Fruit fly (Drosophila melanogaster): Measurements from ENCODE around the gene Ir76a.

Gene Ir76a

DNA sequence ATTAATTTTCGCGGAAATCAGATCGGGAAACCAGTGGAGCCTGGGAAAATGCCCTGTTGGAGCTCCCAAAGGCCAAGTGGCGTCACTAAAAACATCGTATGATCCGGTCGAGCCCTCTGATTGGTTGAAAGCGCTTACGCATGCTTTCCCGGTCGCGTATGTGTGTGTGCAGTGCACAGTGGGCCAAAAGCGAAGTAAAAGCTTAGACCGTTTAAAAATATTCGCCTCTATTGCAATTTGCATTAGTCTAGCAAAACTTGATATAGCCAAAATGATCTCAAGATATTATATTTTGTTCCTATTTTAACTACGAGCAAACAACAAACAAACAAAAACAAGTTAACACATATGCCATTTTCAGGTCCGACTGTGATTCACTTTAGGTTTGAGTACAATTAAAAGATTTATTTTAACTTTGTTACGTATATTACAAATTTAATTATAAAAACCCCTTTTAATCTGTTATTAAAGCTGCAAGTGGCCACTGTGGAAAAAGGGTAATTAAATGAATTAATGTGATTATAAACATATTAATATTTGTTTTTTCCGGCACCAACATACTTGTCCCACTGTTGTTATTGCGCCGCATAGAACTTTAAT is 4.8 kb upstream of the Ir76a start:
- no peak for TF ChIP-seq Sin3A (optimal IDR thresholded peaks at IDR 0.05)

DNA sequence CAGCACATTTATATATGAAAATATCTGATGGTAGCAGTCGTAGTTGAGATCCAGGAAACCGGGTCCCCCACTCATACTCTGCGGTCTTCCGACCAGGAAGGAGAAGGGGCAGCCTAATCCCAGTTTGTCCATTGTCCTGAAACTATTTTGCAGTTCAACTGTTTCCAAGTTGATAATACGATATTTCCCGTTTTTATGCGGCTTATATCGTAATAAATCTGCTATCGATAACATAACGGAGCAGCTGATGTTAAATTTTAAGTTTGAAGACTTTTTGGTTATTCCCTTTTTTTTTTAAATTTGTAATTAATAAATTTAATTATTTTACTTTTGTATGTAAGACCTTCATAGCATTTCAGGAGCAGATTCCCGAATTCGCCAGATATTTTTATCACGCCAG is 2.0 kb downstream of the Ir76a start, which contains the start of gene CG14102:
TSS of gene CG14102 (minus strand) at position 187 of the 400 bp plus-strand sequence.
- TF ChIP-seq psq (optimal IDR thresholded peaks at IDR 0.05) (no peak), insv (optimal IDR thresholded peaks at IDR 0.05) (no peak), Myc (optimal IDR thresholded peaks at IDR 0.05) (no peak), ttk (optimal IDR thresholded peaks at IDR 0.05) (no peak)

DNA sequence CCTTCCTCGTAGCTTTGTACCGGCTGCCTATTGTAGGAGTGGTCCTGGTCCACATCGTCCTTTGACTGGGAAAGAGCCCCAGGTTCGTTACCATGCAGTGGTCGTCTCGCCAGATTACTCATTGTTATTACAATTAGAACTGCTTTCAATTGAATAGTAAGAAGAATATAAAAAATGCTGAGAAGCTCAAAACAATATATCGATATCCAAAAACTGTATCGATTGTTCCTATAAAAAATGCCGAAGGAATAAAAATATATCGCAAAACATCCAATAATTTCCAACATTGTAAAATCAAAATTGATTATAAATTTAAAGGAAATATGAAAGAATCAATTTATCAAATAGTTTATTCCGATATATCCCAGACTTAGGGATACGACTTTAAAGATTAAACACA is 5.8 kb downstream of the Ir76a start, which contains the start of the genes TORIP and Ccdc58:
TSS of gene TORIP (minus strand) at position 173 of the 400 bp plus-strand sequence.
TSS of gene Ccdc58 (plus strand) at position 274 of the 400 bp plus-strand sequence.
- TF ChIP-seq insv (optimal IDR thresholded peaks at IDR 0.05), result no peak
- TF ChIP-seq ttk (optimal IDR thresholded peaks at IDR 0.05), result no peak
- TF ChIP-seq h (optimal IDR thresholded peaks at IDR 0.05), result no peak
- TF ChIP-seq Sin3A (optimal IDR thresholded peaks at IDR 0.05), result no peak
- no peak for TF ChIP-seq Myc (optimal IDR thresholded peaks at IDR 0.05)
- TF ChIP-seq psq (optimal IDR thresholded peaks at IDR 0.05), result no peak

DNA sequence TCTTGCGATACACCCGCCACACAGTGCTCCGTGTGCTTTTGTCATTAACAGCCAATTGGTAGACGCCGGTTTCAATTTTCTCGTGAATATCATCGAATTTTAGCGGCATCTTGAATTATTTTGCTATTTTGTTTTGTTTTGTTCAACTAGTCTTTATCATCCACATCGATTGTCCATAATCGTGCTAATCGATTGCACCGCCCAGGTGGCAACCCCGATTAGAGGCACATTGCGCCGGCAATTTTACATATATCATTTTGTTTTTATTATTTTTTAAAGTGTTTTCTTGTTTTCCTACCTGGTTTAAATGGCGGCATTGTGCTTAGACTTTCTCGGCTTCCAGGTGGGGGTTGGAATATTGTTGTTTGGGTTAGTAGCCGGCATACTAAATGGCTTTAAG is 6.8 kb downstream of the Ir76a start, which contains the start of gene CG34116:
TSS of gene CG34116 (minus strand) at position 142 of the 400 bp plus-strand sequence.
- TF ChIP-seq Sin3A (optimal IDR thresholded peaks at IDR 0.05) (no peak), psq (optimal IDR thresholded peaks at IDR 0.05) (no peak), Myc (optimal IDR thresholded peaks at IDR 0.05) (no peak), h (optimal IDR thresholded peaks at IDR 0.05) (no peak), insv (optimal IDR thresholded peaks at IDR 0.05) (no peak), ttk (optimal IDR thresholded peaks at IDR 0.05) (no peak)

DNA sequence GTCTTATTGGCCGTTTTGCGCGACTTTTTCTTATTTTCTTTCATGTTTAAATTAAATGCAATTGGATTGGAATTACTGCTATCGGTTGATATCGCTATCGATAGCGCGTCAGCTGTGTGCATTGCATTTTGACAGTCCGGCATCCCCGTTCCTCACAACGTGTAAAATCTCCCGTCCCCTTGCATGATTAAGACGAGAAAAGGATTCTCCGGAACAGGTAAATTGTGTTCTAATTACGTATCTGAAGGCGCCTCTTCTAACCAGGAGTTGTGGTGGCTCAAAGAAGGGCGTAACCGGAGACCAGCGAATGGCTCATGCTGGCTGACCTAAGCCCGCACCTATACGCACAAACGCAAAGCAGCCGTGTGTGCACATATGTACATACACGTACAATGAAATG is 8.0 kb downstream of the Ir76a start, which contains the start of the genes CG14104 and Kap-alpha1:
TSS of gene CG14104 (minus strand) at position 97 of the 400 bp plus-strand sequence.
TSS of gene Kap-alpha1 (plus strand) at position 130 of the 400 bp plus-strand sequence.
- no peak for TF ChIP-seq h (optimal IDR thresholded peaks at IDR 0.05)

DNA sequence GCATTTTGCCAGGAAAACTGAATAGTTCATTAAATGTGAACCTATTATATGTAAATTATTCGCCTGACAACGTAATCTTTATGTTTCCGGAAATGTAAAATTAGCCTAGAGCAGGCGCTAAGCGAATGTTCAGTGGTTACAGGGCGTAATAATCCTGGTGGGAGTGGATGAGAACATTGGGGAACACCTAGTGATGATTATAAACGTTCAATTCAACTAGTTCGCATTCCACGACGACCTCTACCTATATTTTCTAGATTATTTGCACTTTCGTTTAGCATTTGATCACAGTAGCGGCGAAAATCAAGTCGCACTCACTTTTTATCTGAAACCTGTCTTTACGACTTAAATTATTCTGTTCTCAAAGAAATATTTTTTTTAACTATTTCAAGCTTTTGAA is 8.4 kb downstream of the Ir76a start:
- TF ChIP-seq psq (optimal IDR thresholded peaks at IDR 0.05) (no peak), insv (optimal IDR thresholded peaks at IDR 0.05) (no peak), h (optimal IDR thresholded peaks at IDR 0.05) (no peak), Sin3A (optimal IDR thresholded peaks at IDR 0.05) (no peak), ttk (optimal IDR thresholded peaks at IDR 0.05) (no peak), Myc (optimal IDR thresholded peaks at IDR 0.05) (no peak)

DNA sequence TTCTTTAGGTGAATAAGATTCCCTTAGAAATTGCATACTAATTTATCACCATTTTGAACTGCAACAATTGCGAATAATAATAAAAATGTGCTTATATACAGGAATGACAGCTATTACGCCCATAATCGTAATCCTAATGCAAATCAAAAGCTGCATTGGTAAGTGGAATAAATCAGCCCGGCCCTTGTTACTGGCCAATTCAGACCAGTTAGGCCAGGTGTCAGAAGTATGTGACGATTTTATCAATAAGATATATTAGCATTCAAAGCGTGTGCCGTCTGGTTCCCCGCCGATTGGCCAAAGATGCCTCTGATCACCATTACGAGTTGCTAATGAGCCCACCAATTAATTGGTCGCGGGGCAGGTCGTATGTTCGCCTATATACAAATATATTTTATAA is 13.4 kb downstream of the Ir76a start:
- TF ChIP-seq ttk (optimal IDR thresholded peaks at IDR 0.05), result no peak
- TF ChIP-seq Sin3A (optimal IDR thresholded peaks at IDR 0.05), result no peak
- TF ChIP-seq Myc (optimal IDR thresholded peaks at IDR 0.05), result no peak
- TF ChIP-seq psq (optimal IDR thresholded peaks at IDR 0.05), result no peak

DNA sequence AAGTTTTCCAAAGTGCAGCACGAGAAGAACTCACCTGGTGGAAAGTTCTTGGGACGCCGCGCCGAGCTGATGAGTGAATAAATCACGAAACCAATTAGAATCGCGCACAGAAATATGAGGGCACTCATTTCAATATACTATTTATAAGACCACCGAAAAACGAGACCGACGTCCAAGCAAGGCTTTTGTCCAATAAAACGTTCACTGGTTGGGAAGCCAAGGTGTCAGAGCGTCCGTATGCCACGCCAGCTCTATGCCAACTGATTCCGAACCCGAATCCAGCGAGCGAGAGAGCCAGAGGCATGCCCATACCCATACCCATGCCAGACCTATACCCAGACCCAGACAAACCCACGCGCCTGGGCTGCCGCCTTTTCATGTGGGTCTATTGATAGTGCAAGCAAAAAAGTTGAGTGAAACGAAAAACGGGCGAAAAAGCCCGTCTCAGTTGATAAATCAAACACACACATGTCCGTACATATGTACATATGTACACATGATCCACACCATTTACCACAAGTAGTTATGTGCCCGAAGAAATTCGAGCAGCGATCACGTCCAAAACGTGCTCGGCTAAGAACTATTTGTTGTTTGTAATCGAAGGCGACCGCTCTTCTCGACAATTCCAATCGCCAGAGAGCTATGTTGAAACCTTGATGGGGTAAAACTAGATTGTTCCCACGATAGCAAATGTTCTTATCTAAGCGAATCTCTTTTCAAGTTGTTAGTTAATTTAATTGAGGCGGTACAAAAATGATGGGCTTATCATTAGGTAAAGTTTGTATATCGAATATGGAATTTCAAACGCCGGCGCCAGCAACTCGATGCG is 14.2 kb downstream of the Ir76a start, which contains the start of gene Cyp305a1:
TSS of gene Cyp305a1 (minus strand) at position 265 of the 829 bp plus-strand sequence.
- TF ChIP-seq Myc (optimal IDR thresholded peaks at IDR 0.05), result no peak

DNA sequence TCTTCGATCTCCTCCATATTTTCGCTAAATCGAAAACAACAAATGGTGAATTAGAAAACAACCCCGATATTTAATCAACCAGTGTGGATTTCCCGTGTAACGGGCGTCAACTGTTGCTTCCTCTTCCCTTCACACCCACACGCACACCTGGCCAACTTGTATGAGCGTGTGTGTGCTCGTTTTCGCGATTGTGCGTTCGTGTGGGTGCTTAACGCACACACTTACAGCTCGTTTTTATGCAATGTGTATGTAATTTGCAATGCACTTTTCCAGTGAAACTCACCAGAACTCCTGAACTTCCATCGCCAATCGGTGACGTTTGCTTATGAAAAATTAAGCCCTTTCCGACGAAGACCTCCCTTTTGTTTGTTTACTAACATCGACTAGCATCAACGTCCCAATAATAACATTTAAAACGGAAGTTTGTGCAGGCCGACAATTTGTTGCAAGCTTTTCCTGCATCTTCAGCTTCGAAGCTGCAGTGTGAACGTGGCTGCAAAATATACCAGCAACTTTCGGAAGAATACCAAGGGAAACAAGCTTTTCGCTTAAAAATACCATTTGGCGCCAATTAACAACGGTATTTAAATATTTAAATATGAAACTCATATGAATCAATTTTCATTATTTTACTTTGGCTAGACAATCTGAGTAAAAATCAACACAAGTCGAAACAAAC is 16.5 kb downstream of the Ir76a start, which contains the start of gene cyc:
TSS of gene cyc (minus strand) at position 467 of the 679 bp plus-strand sequence.
- TF ChIP-seq psq (optimal IDR thresholded peaks at IDR 0.05), result no peak
- no peak for TF ChIP-seq ttk (optimal IDR thresholded peaks at IDR 0.05)

DNA sequence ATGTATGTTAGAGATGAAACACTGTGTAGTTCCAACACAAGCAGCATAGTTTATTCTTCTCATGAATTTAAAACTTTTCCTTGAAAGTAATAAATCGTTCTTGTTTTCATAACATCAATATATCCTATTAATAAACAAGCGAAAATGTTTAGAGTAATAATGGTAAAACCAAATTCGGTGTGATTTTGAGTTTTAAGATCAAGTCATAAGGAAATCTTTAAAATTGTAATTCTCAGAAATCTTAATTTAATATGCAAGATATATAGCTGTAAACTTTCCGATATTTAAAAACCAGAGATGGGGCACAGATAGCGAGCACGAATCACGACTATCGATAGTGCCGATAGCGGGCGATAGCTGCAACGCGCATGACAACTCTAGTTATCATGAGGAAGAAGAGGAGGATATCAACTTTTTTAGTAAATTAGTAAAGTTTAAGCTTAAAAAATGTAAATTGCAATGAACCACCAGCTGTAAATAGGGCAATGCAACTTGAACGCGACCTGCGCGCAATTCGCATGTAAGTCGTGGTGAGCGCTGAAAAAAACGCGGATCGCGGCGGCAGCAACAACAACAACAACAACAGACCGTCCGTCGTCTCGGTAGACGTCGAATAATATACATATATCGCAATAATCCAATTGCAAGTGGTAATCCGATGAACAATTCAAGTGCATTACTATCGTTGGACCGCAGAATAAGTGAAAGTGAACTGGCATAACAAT is 18.9 kb downstream of the Ir76a start, which contains the start of the genes Fibp and Deaf1:
TSS of gene Fibp (minus strand) at position 161 of the 725 bp plus-strand sequence.
TSS of gene Deaf1 (plus strand) at position 368 of the 725 bp plus-strand sequence.
- TF ChIP-seq insv (optimal IDR thresholded peaks at IDR 0.05), result no peak
- no peak for TF ChIP-seq Sin3A (optimal IDR thresholded peaks at IDR 0.05)
- no peak for TF ChIP-seq h (optimal IDR thresholded peaks at IDR 0.05)
- no peak for TF ChIP-seq ttk (optimal IDR thresholded peaks at IDR 0.05)
- no peak for TF ChIP-seq Myc (optimal IDR thresholded peaks at IDR 0.05)
- no peak for TF ChIP-seq psq (optimal IDR thresholded peaks at IDR 0.05)

DNA sequence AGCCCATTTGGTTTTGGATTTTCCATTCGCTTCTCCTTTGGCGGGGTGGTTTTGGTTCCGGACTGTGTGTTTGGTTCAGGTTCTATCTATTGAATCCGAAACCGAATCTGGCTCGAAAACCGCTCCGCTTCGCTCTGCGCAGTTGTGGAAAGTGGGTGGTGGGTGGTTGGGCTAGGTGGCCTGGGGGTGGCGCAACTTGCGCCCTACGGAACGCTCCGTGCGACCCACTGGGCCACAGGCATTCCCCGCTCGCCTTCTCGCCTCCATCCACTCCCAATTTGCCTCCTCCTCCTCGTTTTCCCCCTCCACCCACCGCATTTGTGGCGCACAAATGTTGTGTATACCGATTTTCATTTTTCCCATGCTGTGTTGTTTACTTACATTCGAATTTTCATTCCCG is 19.6 kb downstream of the Ir76a start:
- TF ChIP-seq insv (optimal IDR thresholded peaks at IDR 0.05), result no peak
- TF ChIP-seq h (optimal IDR thresholded peaks at IDR 0.05), result no peak
- no peak for TF ChIP-seq Myc (optimal IDR thresholded peaks at IDR 0.05)
- TF ChIP-seq psq (optimal IDR thresholded peaks at IDR 0.05), result no peak
- no peak for TF ChIP-seq Sin3A (optimal IDR thresholded peaks at IDR 0.05)
- no peak for TF ChIP-seq ttk (optimal IDR thresholded peaks at IDR 0.05)

DNA sequence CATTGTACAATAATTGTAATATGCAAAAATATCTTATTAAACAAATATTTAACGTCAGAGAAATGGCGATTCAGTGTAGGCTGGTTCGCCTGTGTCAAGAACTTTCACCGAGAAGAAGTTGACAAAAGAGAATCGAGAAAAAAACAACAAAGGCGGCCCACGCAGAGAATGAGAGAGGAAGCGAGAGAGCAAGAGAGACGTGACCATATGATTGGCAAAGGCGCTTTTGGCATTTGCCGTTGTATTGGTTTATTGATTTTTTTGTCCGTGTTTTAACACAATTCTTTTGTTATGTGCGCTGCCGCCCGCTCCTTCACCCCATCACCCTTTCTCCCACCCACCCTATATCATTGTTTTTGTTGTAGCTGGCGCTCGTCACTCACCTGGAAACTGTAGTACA is 34.1 kb downstream of the Ir76a start:
- no peak for TF ChIP-seq h (optimal IDR thresholded peaks at IDR 0.05)
- no peak for TF ChIP-seq Myc (optimal IDR thresholded peaks at IDR 0.05)
- TF ChIP-seq Sin3A (optimal IDR thresholded peaks at IDR 0.05), result no peak
- no peak for TF ChIP-seq ttk (optimal IDR thresholded peaks at IDR 0.05)
- TF ChIP-seq psq (optimal IDR thresholded peaks at IDR 0.05), result no peak
- TF ChIP-seq insv (optimal IDR thresholded peaks at IDR 0.05), result no peak
